Fruit fly (Drosophila melanogaster) whole organism, prepupa: ENCODE results near the gene cdm.

Experiments used
- Blimp-1 ChIP-seq: fragments of 200-800 bp; sonication (Bioruptor generic); optimal IDR thresholded peaks from 3 replicates; lab custom pipeline; 2017; ENCODE audit warnings: missing biosample characterization, missing genetic modification characterization, mild to moderate bottlenecking, moderate library complexity, missing genetic modification reagents
- CG10631 ChIP-seq: fragments of 200-800 bp; sonication (Bioruptor generic); optimal IDR thresholded peaks from 2 replicates; lab custom pipeline; 2016; ENCODE audit warnings: missing biosample characterization, missing genetic modification characterization
- CG10669 ChIP-seq: fragments of 200-800 bp; sonication (Bioruptor generic); optimal IDR thresholded peaks from 3 replicates; lab custom pipeline; 2018; ENCODE audit warnings: missing biosample characterization, mild to moderate bottlenecking, missing genetic modification characterization, moderate library complexity
- CG11294 ChIP-seq: fragments of 200-800 bp; sonication (Bioruptor generic); IDR thresholded peaks from 2 replicates; pipeline ENCODE4 v1.3.6; 2022; ENCODE audit warnings: missing biosample characterization, missing genetic modification characterization
- CG11762 ChIP-seq: fragments of 200-800 bp; sonication (Bioruptor generic); optimal IDR thresholded peaks from 3 replicates; lab custom pipeline; 2016; ENCODE audit warnings: missing biosample characterization, missing genetic modification characterization; ENCODE audit not compliant: insufficient read depth
- CG1621 ChIP-seq: fragments of 200-800 bp; sonication (Bioruptor generic); optimal IDR thresholded peaks from 3 replicates; lab custom pipeline; 2018; ENCODE audit warnings: missing biosample characterization, mild to moderate bottlenecking, missing genetic modification characterization
- CG16779 ChIP-seq: fragments of 200-800 bp; sonication (Bioruptor generic); optimal IDR thresholded peaks from 3 replicates; lab custom pipeline; 2017; ENCODE audit warnings: missing biosample characterization, mild to moderate bottlenecking, missing genetic modification characterization
- CG3032 ChIP-seq: fragments of 200-800 bp; optimal IDR thresholded peaks from 2 replicates; lab custom pipeline; 2019; ENCODE audit warnings: missing biosample characterization, mild to moderate bottlenecking, missing genetic modification characterization, moderate library complexity
- CG31627 ChIP-seq: fragments of 200-800 bp; sonication (Bioruptor generic); optimal IDR thresholded peaks from 3 replicates; lab custom pipeline; 2016; ENCODE audit warnings: missing biosample characterization, missing genetic modification characterization
- CG32006 ChIP-seq: fragments of 200-800 bp; sonication (Bioruptor generic); optimal IDR thresholded peaks from 3 replicates; lab custom pipeline; 2017; ENCODE audit warnings: missing biosample characterization, mild to moderate bottlenecking, missing genetic modification characterization
- CG34406 ChIP-seq: fragments of 200-800 bp; sonication (Bioruptor generic); optimal IDR thresholded peaks from 3 replicates; lab custom pipeline; 2016; ENCODE audit warnings: missing biosample characterization, missing genetic modification characterization
- CG3919 ChIP-seq: fragments of 200-800 bp; sonication (Bioruptor generic); optimal IDR thresholded peaks from 3 replicates; lab custom pipeline; 2016; ENCODE audit warnings: missing biosample characterization, missing genetic modification characterization
- CG6163 ChIP-seq: fragments of 200-800 bp; sonication (Bioruptor generic); IDR thresholded peaks from 3 replicates; pipeline ENCODE4 v1.3.6; 2022; ENCODE audit warnings: missing biosample characterization, missing genetic modification characterization
- CG6276 ChIP-seq: fragments of 200-800 bp; sonication (Bioruptor generic); optimal IDR thresholded peaks from 2 replicates; lab custom pipeline; 2017; ENCODE audit warnings: missing biosample characterization, mild to moderate bottlenecking, missing genetic modification characterization
- CG6792 ChIP-seq: fragments of 200-800 bp; sonication (Bioruptor generic); optimal IDR thresholded peaks from 3 replicates; lab custom pipeline; 2016; ENCODE audit warnings: missing biosample characterization, missing genetic modification characterization
- CG6854 ChIP-seq: fragments of 200-800 bp; sonication (Bioruptor generic); optimal IDR thresholded peaks from 2 replicates; lab custom pipeline; 2017; ENCODE audit warnings: missing biosample characterization, mild to moderate bottlenecking, missing genetic modification characterization
- CG7368 ChIP-seq: fragments of 200-800 bp; sonication (Bioruptor generic); optimal IDR thresholded peaks from 3 replicates; lab custom pipeline; 2016; ENCODE audit warnings: missing biosample characterization, missing genetic modification characterization
- CG8119 ChIP-seq: fragments of 200-800 bp; sonication (Bioruptor generic); IDR thresholded peaks from 3 replicates; pipeline ENCODE4 v1.3.6; 2022; ENCODE audit warnings: missing biosample characterization, missing genetic modification characterization
- CG8319 ChIP-seq: fragments of 200-800 bp; sonication (Bioruptor generic); optimal IDR thresholded peaks from 3 replicates; lab custom pipeline; 2016; ENCODE audit warnings: missing biosample characterization, missing genetic modification characterization
- CG8632 ChIP-seq: fragments of 200-800 bp; sonication (Bioruptor generic); optimal IDR thresholded peaks from 3 replicates; lab custom pipeline; 2016; ENCODE audit warnings: missing biosample characterization, missing genetic modification characterization
- CG9139 ChIP-seq: fragments of 200-800 bp; sonication (Bioruptor generic); optimal IDR thresholded peaks from 3 replicates; lab custom pipeline; 2017; ENCODE audit warnings: missing biosample characterization, mild to moderate bottlenecking, missing genetic modification characterization
- Eip75B ChIP-seq: fragments of 200-800 bp; sonication (Bioruptor generic); optimal IDR thresholded peaks from 3 replicates; lab custom pipeline; 2016; ENCODE audit warnings: missing biosample characterization, missing genetic modification characterization
- Eip78C ChIP-seq: fragments of 200-800 bp; sonication (Bioruptor generic); peaks from one replicate; lab custom pipeline; 2016; ENCODE audit warnings: missing biosample characterization, missing genetic modification characterization
- Eip93F ChIP-seq: fragments of 200-800 bp; sonication (Bioruptor generic); optimal IDR thresholded peaks from 2 replicates; lab custom pipeline; 2016; ENCODE audit warnings: missing biosample characterization, mild to moderate bottlenecking, missing genetic modification characterization
- Ets96B ChIP-seq: fragments of 200-800 bp; optimal IDR thresholded peaks from 2 replicates; lab custom pipeline; 2019; ENCODE audit warnings: missing biosample characterization, mild to moderate bottlenecking, missing genetic modification characterization, moderate library complexity
- Gug ChIP-seq: fragments of 200-800 bp; sonication (Bioruptor generic); IDR thresholded peaks from 2 replicates; pipeline ENCODE4 v1.3.6; 2022; ENCODE audit warnings: missing biosample characterization, missing genetic modification characterization
- Hr38 ChIP-seq: sonication (Bioruptor generic); optimal IDR thresholded peaks from 2 replicates; lab custom pipeline; 2016; ENCODE audit warnings: missing biosample characterization, missing genetic modification characterization
- Hr39 ChIP-seq: fragments of 200-800 bp; sonication (Bioruptor generic); optimal IDR thresholded peaks from 2 replicates; lab custom pipeline; 2016; ENCODE audit warnings: missing biosample characterization, missing genetic modification characterization
- Hr4 ChIP-seq: fragments of 200-800 bp; sonication (Bioruptor generic); optimal IDR thresholded peaks from 3 replicates; lab custom pipeline; 2016; ENCODE audit warnings: missing biosample characterization, missing genetic modification characterization
- Met ChIP-seq: fragments of 200-800 bp; sonication (Bioruptor generic); optimal IDR thresholded peaks from 3 replicates; lab custom pipeline; 2016; ENCODE audit warnings: missing biosample characterization, missing genetic modification characterization
- Smox ChIP-seq: fragments of 200-800 bp; sonication (Bioruptor generic); optimal IDR thresholded peaks from 3 replicates; lab custom pipeline; 2016; ENCODE audit warnings: missing biosample characterization, missing genetic modification characterization
- Sox14 ChIP-seq: fragments of 200-800 bp; sonication (Bioruptor generic); optimal IDR thresholded peaks from 3 replicates; lab custom pipeline; 2016; ENCODE audit warnings: missing biosample characterization, missing genetic modification characterization
- Sox15 ChIP-seq: fragments of 200-800 bp; sonication (Bioruptor generic); optimal IDR thresholded peaks from 3 replicates; lab custom pipeline; 2016; ENCODE audit warnings: missing biosample characterization, missing genetic modification characterization
- acj6 ChIP-seq: fragments of 200-800 bp; sonication (Bioruptor generic); optimal IDR thresholded peaks from 3 replicates; lab custom pipeline; 2016; ENCODE audit warnings: missing biosample characterization, missing genetic modification characterization
- cyc ChIP-seq: fragments of 200-800 bp; sonication (Bioruptor generic); optimal IDR thresholded peaks from 3 replicates; lab custom pipeline; 2016; ENCODE audit warnings: missing biosample characterization, missing genetic modification characterization
- dac ChIP-seq: fragments of 200-800 bp; sonication (Bioruptor generic); optimal IDR thresholded peaks from 2 replicates; lab custom pipeline; 2017; ENCODE audit warnings: missing biosample characterization, mild to moderate bottlenecking, missing genetic modification characterization
- dsx ChIP-seq: fragments of 200-800 bp; optimal IDR thresholded peaks from 3 replicates; lab custom pipeline; 2019; ENCODE audit warnings: missing biosample characterization, mild to moderate bottlenecking, missing genetic modification characterization, moderate library complexity; ENCODE audit not compliant: poor library complexity, severe bottlenecking
- eg ChIP-seq: fragments of 200-800 bp; sonication (Bioruptor generic); IDR thresholded peaks from 3 replicates; pipeline ENCODE4 v1.3.6; 2022; ENCODE audit warnings: missing biosample characterization, missing genetic modification characterization
- esn ChIP-seq: fragments of 200-800 bp; sonication (Bioruptor generic); optimal IDR thresholded peaks from 2 replicates; lab custom pipeline; 2016; ENCODE audit warnings: missing biosample characterization, mild to moderate bottlenecking, missing genetic modification characterization, moderate library complexity
- fd59A ChIP-seq: fragments of 200-800 bp; sonication (Bioruptor generic); optimal IDR thresholded peaks from 2 replicates; lab custom pipeline; 2017; ENCODE audit warnings: missing biosample characterization, mild to moderate bottlenecking, missing genetic modification characterization, missing genetic modification reagents
- lz ChIP-seq: fragments of 200-800 bp; sonication (Bioruptor generic); optimal IDR thresholded peaks from 3 replicates; lab custom pipeline; 2016; ENCODE audit warnings: missing biosample characterization, missing genetic modification characterization
- net ChIP-seq: fragments of 200-800 bp; sonication (Bioruptor generic); optimal IDR thresholded peaks from 3 replicates; lab custom pipeline; 2016; ENCODE audit warnings: missing biosample characterization, missing genetic modification characterization
- pdm3 ChIP-seq: fragments of 200-800 bp; sonication (Bioruptor generic); optimal IDR thresholded peaks from 3 replicates; lab custom pipeline; 2016; ENCODE audit warnings: missing biosample characterization, missing genetic modification characterization
- salr ChIP-seq, 2 experiments: fragments of 200-800 bp; sonication (Bioruptor generic); optimal IDR thresholded peaks; 3 replicates each; lab custom pipeline; 2016 to 2018; ENCODE audit warnings: missing biosample characterization in 2 of 2, missing genetic modification characterization in 2 of 2, mild to moderate bottlenecking in 1 of 2
- spab ChIP-seq: fragments of 200-800 bp; sonication (Bioruptor generic); optimal IDR thresholded peaks from 2 replicates; lab custom pipeline; 2017; ENCODE audit warnings: missing biosample characterization, mild to moderate bottlenecking, missing genetic modification characterization, missing genetic modification reagents
- ss ChIP-seq, 2 experiments: fragments of 200-800 bp; sonication (Bioruptor generic); optimal IDR thresholded peaks; 2 replicates in 1 of 2; 3 replicates in 1 of 2; lab custom pipeline; 2017 to 2018; ENCODE audit warnings: mild to moderate bottlenecking in 2 of 2, missing biosample characterization in 2 of 2, missing genetic modification characterization in 2 of 2, moderate library complexity in 1 of 2
- topi ChIP-seq: fragments of 200-800 bp; sonication (Bioruptor generic); optimal IDR thresholded peaks from 3 replicates; lab custom pipeline; 2016; ENCODE audit warnings: missing biosample characterization, missing genetic modification characterization
- vri ChIP-seq: fragments of 200-800 bp; sonication (Bioruptor generic); optimal IDR thresholded peaks from 3 replicates; lab custom pipeline; 2016; ENCODE audit warnings: missing biosample characterization, mild to moderate bottlenecking, missing genetic modification characterization

The cdm gene

dm6 chr3R:18223434-18223833, 40.2 kb upstream of the cdm start, which contains the start of the genes mTerf5 and Non3 (continued):
- TF ChIP-seq dsx (GFP tag; lab: Kevin White, UChicago) = peak; percentile 55
- no peak for TF ChIP-seq CG6163
- TF ChIP-seq Sox14 (GFP tag; lab: Kevin White, UChicago) = peak; percentile 33
- peak; percentile 21 for TF ChIP-seq net
- TF ChIP-seq pdm3 (GFP tag; lab: Kevin White, UChicago) = no peak
- TF ChIP-seq lz = peak; percentile 41
- TF ChIP-seq Blimp-1 (GFP tag; lab: Kevin White, UChicago) = no peak
- TF ChIP-seq Eip75B = no peak
- peak in 1 of 2 experiments; percentile 14 for TF ChIP-seq ss (GFP tag; optimal IDR thresholded peaks at IDR 0.05; lab: Kevin White, UChicago)
- TF ChIP-seq CG11294 (GFP tag; lab: Robert Waterston, UW) = no peak
- TF ChIP-seq CG16779 (tag; lab: Kevin White, UChicago) = no peak
- peak; percentile 65 for TF ChIP-seq esn (GFP tag; lab: Kevin White, UChicago)
- peak; percentile 65 for TF ChIP-seq CG10631 (GFP tag; lab: Kevin White, UChicago)
- TF ChIP-seq fd59A (GFP tag; lab: Kevin White, UChicago) = no peak
- peak; percentile 32 for TF ChIP-seq vri (GFP tag; lab: Kevin White, UChicago)

- TF ChIP-seq CG6854 (peak; percentile 84), vri (GFP tag; lab: Kevin White, UChicago) (no peak), salr (GFP tag; optimal IDR thresholded peaks at IDR 0.05; lab: Kevin White, UChicago) (peak; percentile 92 to 97), topi (GFP tag; lab: Kevin White, UChicago) (peak; percentile 98), CG8119 (peak; percentile 97), Eip78C (GFP tag; lab: Kevin White, UChicago) (peak; percentile 99), eg (GFP tag; lab: Robert Waterston, UW) (peak; percentile 99), Hr4 (GFP tag; lab: Kevin White, UChicago) (peak; percentile 98), CG31627 (GFP tag; lab: Kevin White, UChicago) (peak; percentile 99), Hr39 (GFP tag; lab: Kevin White, UChicago) (peak; percentile 98), pdm3 (GFP tag; lab: Kevin White, UChicago) (peak; percentile 99), CG3032 (tag; lab: Kevin White, UChicago) (peak; percentile 99), CG6276 (GFP tag; lab: Kevin White, UChicago) (peak; percentile 88), ss (GFP tag; optimal IDR thresholded peaks at IDR 0.05; lab: Kevin White, UChicago) (peak; percentile 86 to 95), CG34406 (peak; percentile 98), spab (peak; percentile 90), Ets96B (tag; lab: Kevin White, UChicago) (peak; percentile 98), CG7368 (GFP tag; lab: Kevin White, UChicago) (peak; percentile 93), CG6792 (peak; percentile 98), dsx (GFP tag; lab: Kevin White, UChicago) (peak; percentile 97), Gug (GFP tag; lab: Robert Waterston, UW) (peak; percentile 99), Sox15 (GFP tag; lab: Kevin White, UChicago) (peak; percentile 97), Met (peak; percentile 98), fd59A (GFP tag; lab: Kevin White, UChicago) (peak; percentile 95), Eip75B (peak; percentile 98), CG16779 (tag; lab: Kevin White, UChicago) (peak; percentile 89), cyc (peak; percentile 97), acj6 (GFP tag; lab: Kevin White, UChicago) (peak; percentile 98), CG10669 (GFP tag; lab: Kevin White, UChicago) (peak; percentile 97), CG8632 (GFP tag; lab: Kevin White, UChicago) (peak; percentile 98), dac (GFP tag; lab: Kevin White, UChicago) (peak; percentile 80), Eip93F (GFP tag; lab: Kevin White, UChicago) (peak; percentile 82), Hr38 (GFP tag; lab: Kevin White, UChicago) (peak; percentile 60), Smox (GFP tag; lab: Kevin White, UChicago) (peak; percentile 98), CG32006 (GFP tag; lab: Kevin White, UChicago) (peak; percentile 98), CG1621 (tag; lab: Kevin White, UChicago) (peak; percentile 94), CG11762 (GFP tag; lab: Kevin White, UChicago) (peak; percentile 92), CG3919 (GFP tag; lab: Kevin White, UChicago) (peak; percentile 96), CG9139 (GFP tag; lab: Kevin White, UChicago) (peak; percentile 93), CG8319 (GFP tag; lab: Kevin White, UChicago) (peak; percentile 95)
Measured at dm6 chr3R:18220211-18220749, 37.0 kb upstream of the cdm start, which contains the start of the genes CG7988 and CG7183. Gene CG7988, plus strand, starts transcription at chr3R:18220526. Gene CG7183, minus strand, starts transcription at chr3R:18220699.
